Worm (Caenorhabditis elegans) whole organism, mixed stage, embryonic: ENCODE data around the gene rbm-25.

Experiments used
- M03D4.4 ChIP-seq: sonication (generic microtip); optimal IDR thresholded peaks from 2 replicates; lab custom pipeline; 2017; ENCODE audit warnings: mild to moderate bottlenecking, missing genetic modification characterization, missing compliant biosample characterization
- bed-3 ChIP-seq: fragments of 200-800 bp; sonication (Bioruptor generic); optimal IDR thresholded peaks from 3 replicates; lab custom pipeline; 2018; ENCODE audit warnings: mild to moderate bottlenecking, missing genetic modification characterization, moderate library complexity, missing compliant biosample characterization
- blmp-1 ChIP-seq: fragments of 150-350 bp; optimal IDR thresholded peaks from 2 replicates; lab custom pipeline; 2014; ENCODE audit warnings: missing biosample characterization, missing genetic modification characterization
- ceh-39 ChIP-seq: fragments of 150-350 bp; optimal IDR thresholded peaks from 2 replicates; lab custom pipeline; 2014; ENCODE audit warnings: missing biosample characterization, missing genetic modification characterization
- ceh-43 ChIP-seq: fragments of 200-800 bp; sonication (Bioruptor generic); optimal IDR thresholded peaks from 2 replicates; lab custom pipeline; 2018; ENCODE audit warnings: mild to moderate bottlenecking, missing genetic modification characterization, moderate library complexity, missing compliant biosample characterization
- ceh-83 ChIP-seq: fragments of 200-800 bp; sonication (Bioruptor generic); optimal IDR thresholded peaks from 2 replicates; lab custom pipeline; 2018; ENCODE audit warnings: mild to moderate bottlenecking, missing genetic modification characterization, missing compliant biosample characterization
- ces-1 ChIP-seq: fragments of 150-350 bp; optimal IDR thresholded peaks from 2 replicates; lab custom pipeline; 2014; ENCODE audit warnings: missing biosample characterization, missing genetic modification reagents, missing genetic modification characterization
- cnd-1 ChIP-seq: fragments of 200-800 bp; sonication (Bioruptor generic); optimal IDR thresholded peaks from 2 replicates; lab custom pipeline; 2018; ENCODE audit warnings: mild to moderate bottlenecking, missing genetic modification characterization, missing compliant biosample characterization
- drap-1 ChIP-seq: fragments of 200-800 bp; sonication (Bioruptor generic); optimal IDR thresholded peaks from 3 replicates; lab custom pipeline; 2018; ENCODE audit warnings: mild to moderate bottlenecking, missing genetic modification characterization, missing compliant biosample characterization
- elt-1 ChIP-seq: sonication (generic microtip); optimal IDR thresholded peaks from 2 replicates; lab custom pipeline; 2017; ENCODE audit warnings: missing genetic modification characterization, mild to moderate bottlenecking, missing compliant biosample characterization, antibody characterized with exemption, moderate library complexity, borderline replicate concordance; ENCODE audit not compliant: insufficient read depth
- elt-3 ChIP-seq: fragments of 150-350 bp; optimal IDR thresholded peaks from 2 replicates; lab custom pipeline; 2014; ENCODE audit warnings: missing biosample characterization, missing genetic modification characterization
- flh-1 ChIP-seq: fragments of 200-800 bp; sonication (Bioruptor generic); optimal IDR thresholded peaks from 2 replicates; lab custom pipeline; 2018; ENCODE audit warnings: mild to moderate bottlenecking, missing genetic modification characterization, moderate library complexity, missing compliant biosample characterization
- ham-2 ChIP-seq: fragments of 200-800 bp; sonication (Bioruptor generic); optimal IDR thresholded peaks from 2 replicates; lab custom pipeline; 2018; ENCODE audit warnings: mild to moderate bottlenecking, missing genetic modification characterization, missing compliant biosample characterization
- hlh-1 ChIP-seq: fragments of 150-350 bp; optimal IDR thresholded peaks from 2 replicates; lab custom pipeline; 2014; ENCODE audit warnings: missing biosample characterization, missing genetic modification reagents, missing genetic modification characterization
- lin-13 ChIP-seq: fragments of 150-350 bp; optimal IDR thresholded peaks from 2 replicates; lab custom pipeline; 2014; ENCODE audit warnings: missing biosample characterization, missing genetic modification characterization
- lin-32 ChIP-seq: fragments of 200-800 bp; sonication (Bioruptor generic); optimal IDR thresholded peaks from 2 replicates; lab custom pipeline; 2018; ENCODE audit warnings: mild to moderate bottlenecking, missing genetic modification characterization, missing compliant biosample characterization
- lsy-2 ChIP-seq: fragments of 150-350 bp; optimal IDR thresholded peaks from 2 replicates; lab custom pipeline; 2014; ENCODE audit warnings: missing biosample characterization, missing genetic modification characterization
- mab-5 ChIP-seq: fragments of 150-350 bp; optimal IDR thresholded peaks from 2 replicates; lab custom pipeline; 2014; ENCODE audit warnings: missing biosample characterization, missing genetic modification characterization
- mep-1 ChIP-seq: fragments of 150-350 bp; optimal IDR thresholded peaks from 2 replicates; lab custom pipeline; 2017; ENCODE audit warnings: missing biosample characterization, missing genetic modification reagents, missing genetic modification characterization, inconsistent platforms
- mls-2 ChIP-seq: sonication (generic microtip); optimal IDR thresholded peaks from 2 replicates; lab custom pipeline; 2016; ENCODE audit warnings: mild to moderate bottlenecking, missing genetic modification characterization, moderate library complexity, missing compliant biosample characterization
- nhr-12 ChIP-seq: fragments of 150-350 bp; optimal IDR thresholded peaks from 2 replicates; lab custom pipeline; 2014; ENCODE audit warnings: missing biosample characterization, missing genetic modification characterization
- nhr-2 ChIP-seq: fragments of 150-350 bp; optimal IDR thresholded peaks from 2 replicates; lab custom pipeline; 2014; ENCODE audit warnings: missing biosample characterization, missing genetic modification characterization
- nhr-237 ChIP-seq: fragments of 150-350 bp; optimal IDR thresholded peaks from 2 replicates; lab custom pipeline; 2014; ENCODE audit warnings: missing biosample characterization, missing genetic modification characterization
- nhr-28 ChIP-seq: fragments of 150-350 bp; optimal IDR thresholded peaks from 2 replicates; lab custom pipeline; 2014; ENCODE audit warnings: missing biosample characterization, missing genetic modification characterization
- nhr-76 ChIP-seq: sonication (generic microtip); optimal IDR thresholded peaks from 2 replicates; lab custom pipeline; 2017; ENCODE audit warnings: missing biosample characterization, missing genetic modification characterization
- pha-4 ChIP-seq: fragments of 150-350 bp; optimal IDR thresholded peaks from 2 replicates; lab custom pipeline; 2018; ENCODE audit warnings: missing biosample characterization, missing genetic modification reagents, missing genetic modification characterization
- sem-2 ChIP-seq: fragments of 200-800 bp; sonication (Bioruptor generic); optimal IDR thresholded peaks from 2 replicates; lab custom pipeline; 2018; ENCODE audit warnings: mild to moderate bottlenecking, missing genetic modification characterization, missing compliant biosample characterization
- snpc-4 ChIP-seq: fragments of 150-350 bp; optimal IDR thresholded peaks from 2 replicates; lab custom pipeline; 2014; ENCODE audit warnings: missing biosample characterization, missing genetic modification characterization
- sptf-1 ChIP-seq: sonication (generic microtip); optimal IDR thresholded peaks from 2 replicates; lab custom pipeline; 2017; ENCODE audit warnings: mild to moderate bottlenecking, missing genetic modification characterization, moderate library complexity, missing compliant biosample characterization
- tbx-8 ChIP-seq: fragments of 200-800 bp; sonication (Bioruptor generic); optimal IDR thresholded peaks from 2 replicates; lab custom pipeline; 2018; ENCODE audit warnings: mild to moderate bottlenecking, missing genetic modification characterization, moderate library complexity, missing compliant biosample characterization
- unc-120 ChIP-seq: sonication (generic microtip); optimal IDR thresholded peaks from 2 replicates; lab custom pipeline; 2017; ENCODE audit warnings: missing genetic modification characterization, missing compliant biosample characterization; ENCODE audit not compliant: poor library complexity, severe bottlenecking
- unc-39 ChIP-seq: fragments of 150-350 bp; optimal IDR thresholded peaks from 2 replicates; lab custom pipeline; 2014; ENCODE audit warnings: missing biosample characterization, missing genetic modification characterization
- unc-62 ChIP-seq: fragments of 150-350 bp; optimal IDR thresholded peaks from 2 replicates; lab custom pipeline; 2014; ENCODE audit warnings: missing biosample characterization, missing genetic modification reagents, missing genetic modification characterization
- zip-8 ChIP-seq: fragments of 150-350 bp; optimal IDR thresholded peaks from 2 replicates; lab custom pipeline; 2014; ENCODE audit warnings: missing biosample characterization, missing genetic modification characterization
- ztf-11 ChIP-seq: fragments of 150-350 bp; optimal IDR thresholded peaks from 2 replicates; lab custom pipeline; 2014; ENCODE audit warnings: missing biosample characterization, missing genetic modification characterization

rbm-25 gene

DNA sequence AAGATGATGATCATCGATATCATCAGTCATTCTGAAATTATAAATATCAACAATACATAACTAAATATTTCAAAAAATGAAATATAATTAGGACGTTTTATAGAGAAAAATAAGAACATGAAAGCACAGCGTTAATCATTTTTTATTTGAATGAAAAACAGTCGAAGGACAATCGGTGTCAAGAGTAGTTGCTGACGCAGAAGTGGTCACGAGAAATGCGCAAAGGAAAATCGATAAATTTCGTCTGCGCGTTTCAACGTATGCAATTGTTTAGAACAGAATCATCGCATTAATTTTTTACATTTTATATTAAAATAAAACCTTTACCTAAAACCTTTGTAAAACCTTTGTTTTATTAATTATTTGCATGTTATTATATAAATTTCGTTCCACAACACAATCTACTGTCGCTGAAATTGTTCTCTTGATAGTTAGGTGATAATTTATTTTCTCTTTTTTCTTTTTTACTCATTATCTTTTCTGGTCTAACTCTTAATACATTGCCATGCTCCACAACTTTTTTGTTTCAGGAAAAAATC is at the start of gene rbm-25, which contains the start of gene W04D2.4:
Gene rbm-25, plus strand, starts transcription at position 489 of the 539 bp plus-strand sequence.
Gene W04D2.4, minus strand, starts transcription at position 31 of the 539 bp plus-strand sequence.
- TF ChIP-seq pha-4 (tag; lab: Kevin White, UChicago) (peak; percentile 70), elt-1 (tag; lab: Kevin White, UChicago) (no peak), bed-3 (GFP tag; lab: Kevin White, UChicago) (no peak), flh-1 (no peak), mls-2 (tag; lab: Kevin White, UChicago) (no peak), ces-1 (peak; percentile 58), lsy-2 (tag; lab: Kevin White, UChicago) (peak; percentile 60), nhr-76 (tag; lab: Kevin White, UChicago) (no peak), M03D4.4 (tag; lab: Kevin White, UChicago) (no peak), drap-1 (no peak), lin-13 (tag; lab: Kevin White, UChicago) (peak; percentile 12), ceh-83 (GFP tag; lab: Kevin White, UChicago) (no peak), hlh-1 (tag; lab: Kevin White, UChicago) (no peak), unc-62 (GFP tag; lab: Kevin White, UChicago) (no peak), zip-8 (tag; lab: Kevin White, UChicago) (no peak), snpc-4 (tag; lab: Kevin White, UChicago) (no peak), unc-39 (tag; lab: Kevin White, UChicago) (no peak), sem-2 (GFP tag; lab: Kevin White, UChicago) (no peak), cnd-1 (tag; lab: Kevin White, UChicago) (no peak), nhr-2 (tag; lab: Kevin White, UChicago) (peak; percentile 11), ham-2 (GFP tag; lab: Kevin White, UChicago) (no peak), lin-32 (GFP tag; lab: Kevin White, UChicago) (no peak), sptf-1 (no peak), ztf-11 (tag; lab: Kevin White, UChicago) (no peak), tbx-8 (GFP tag; lab: Kevin White, UChicago) (no peak), elt-3 (no peak), nhr-12 (no peak), unc-120 (no peak), nhr-28 (tag; lab: Kevin White, UChicago) (no peak), mab-5 (tag; lab: Kevin White, UChicago) (no peak), mep-1 (tag; lab: Kevin White, UChicago) (peak; percentile 70), ceh-43 (GFP tag; lab: Kevin White, UChicago) (no peak), blmp-1 (tag; lab: Kevin White, UChicago) (no peak), ceh-39 (tag; lab: Kevin White, UChicago) (peak; percentile 77), nhr-237 (tag; lab: Kevin White, UChicago) (peak; percentile 49)

ce11 chrV:12449902-12450301 is 48.1 kb upstream of the rbm-25 start, which contains the start of gene C54D10.10:
TSS of gene C54D10.10 (minus strand) at chrV:12450002.
- no peak for TF ChIP-seq ceh-43 (GFP tag; lab: Kevin White, UChicago)
- TF ChIP-seq lsy-2 (tag; lab: Kevin White, UChicago) = no peak
- TF ChIP-seq flh-1 = no peak
- TF ChIP-seq unc-62 (GFP tag; lab: Kevin White, UChicago) = no peak
- no peak for TF ChIP-seq bed-3 (GFP tag; lab: Kevin White, UChicago)
- TF ChIP-seq tbx-8 (GFP tag; lab: Kevin White, UChicago) = no peak
- TF ChIP-seq nhr-28 (tag; lab: Kevin White, UChicago) = no peak
- TF ChIP-seq zip-8 (tag; lab: Kevin White, UChicago) = no peak
- no peak for TF ChIP-seq ces-1
- TF ChIP-seq nhr-237 (tag; lab: Kevin White, UChicago) = no peak
- no peak for TF ChIP-seq unc-120
- no peak for TF ChIP-seq elt-1 (tag; lab: Kevin White, UChicago)
- no peak for TF ChIP-seq mep-1 (tag; lab: Kevin White, UChicago)
- TF ChIP-seq nhr-2 (tag; lab: Kevin White, UChicago) = no peak
- no peak for TF ChIP-seq ham-2 (GFP tag; lab: Kevin White, UChicago)
- TF ChIP-seq unc-39 (tag; lab: Kevin White, UChicago) = no peak
- no peak for TF ChIP-seq ztf-11 (tag; lab: Kevin White, UChicago)
- TF ChIP-seq M03D4.4 (tag; lab: Kevin White, UChicago) = no peak

DNA sequence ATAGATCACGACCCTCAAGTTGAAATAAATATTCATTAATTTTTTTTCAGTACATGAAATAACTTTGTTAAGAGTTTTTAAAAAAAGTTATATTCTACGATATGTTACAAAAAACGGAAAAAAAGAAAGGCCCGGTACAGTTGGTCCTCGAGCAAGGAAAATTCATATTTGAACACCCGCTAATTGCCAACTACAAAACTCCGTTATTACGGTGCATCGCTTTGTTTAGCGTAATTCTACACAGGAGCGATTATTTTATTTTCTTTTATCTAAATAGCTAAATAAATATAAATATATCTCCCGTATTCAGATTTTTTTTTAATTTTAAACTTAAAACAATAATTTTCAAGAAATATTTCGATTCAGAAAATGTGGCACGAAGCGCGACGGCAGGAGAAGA is 47.6 kb upstream of the rbm-25 start, which contains the start of gene F28C1.1:
Gene F28C1.1, plus strand, starts transcription at position 365 of the 400 bp plus-strand sequence.
- TF ChIP-seq lsy-2 (tag; lab: Kevin White, UChicago) (peak; percentile 20), ces-1 (peak; percentile 53), zip-8 (tag; lab: Kevin White, UChicago) (no peak), snpc-4 (tag; lab: Kevin White, UChicago) (no peak), sem-2 (GFP tag; lab: Kevin White, UChicago) (no peak), elt-3 (no peak), cnd-1 (tag; lab: Kevin White, UChicago) (no peak), hlh-1 (tag; lab: Kevin White, UChicago) (no peak), pha-4 (tag; lab: Kevin White, UChicago) (no peak), nhr-237 (tag; lab: Kevin White, UChicago) (no peak)
- TF ChIP-seq, all 35 proteins: peak for 2
